Fruit fly (Drosophila melanogaster): ENCODE measurements around the gene twf.

DNA sequence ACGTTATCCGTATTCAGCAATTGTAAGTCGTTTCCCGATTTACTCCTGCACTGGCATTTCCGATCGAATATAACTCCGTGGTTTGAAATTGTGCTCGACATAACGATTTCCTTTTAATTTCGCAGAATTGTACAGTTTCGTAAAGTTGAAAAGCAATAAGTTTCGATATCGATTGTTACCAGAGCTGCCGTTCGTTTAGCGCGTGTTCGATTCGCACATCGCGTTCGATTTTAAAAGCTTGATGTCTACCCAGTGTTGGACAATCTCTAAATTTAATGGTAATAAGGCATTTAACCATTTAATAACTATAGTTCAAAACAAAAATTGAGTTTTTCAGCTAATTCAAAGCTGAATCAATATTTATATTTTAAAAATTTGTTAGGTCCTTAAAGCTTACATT is 10.4 kb upstream of the twf start, which contains the start of gene CG14357:
- no peak for TF ChIP-seq Sin3A (optimal IDR thresholded peaks at IDR 0.05)
- no peak for TF ChIP-seq h (optimal IDR thresholded peaks at IDR 0.05)
- no peak for TF ChIP-seq insv (optimal IDR thresholded peaks at IDR 0.05)
- TF ChIP-seq Myc (optimal IDR thresholded peaks at IDR 0.05), result no peak
- no peak for TF ChIP-seq psq (optimal IDR thresholded peaks at IDR 0.05)

Data from Kc167 (cell line).